Worm (Caenorhabditis elegans) whole organism, early embryonic: Measurements from ENCODE around the gene grl-13.

ENCODE experiments used
- F13C5.2 ChIP-seq: sonication (generic microtip); optimal IDR thresholded peaks from 2 replicates; lab custom pipeline; 2017; ENCODE audit warnings: mild to moderate bottlenecking, missing genetic modification characterization, inconsistent platforms, missing compliant biosample characterization
- aly-1 ChIP-seq: sonication (generic microtip); optimal IDR thresholded peaks from 2 replicates; lab custom pipeline; 2016; ENCODE audit warnings: missing genetic modification characterization, missing compliant biosample characterization
- ama-1 ChIP-seq: fragments of 150-350 bp; optimal IDR thresholded peaks from 2 replicates; lab custom pipeline; 2014
- ceh-13 ChIP-seq: fragments of 200-800 bp; sonication (Bioruptor generic); optimal IDR thresholded peaks from 2 replicates; lab custom pipeline; 2018; ENCODE audit warnings: mild to moderate bottlenecking, missing genetic modification characterization, missing compliant biosample characterization
- flt-1 ChIP-seq: fragments of 200-800 bp; sonication (Bioruptor generic); IDR thresholded peaks from 2 replicates; pipeline ENCODE4 v1.3.6; 2022; ENCODE audit warnings: missing genetic modification characterization, missing compliant biosample characterization
- hmg-4 ChIP-seq: fragments of 200-800 bp; sonication (Bioruptor generic); optimal IDR thresholded peaks from 2 replicates; lab custom pipeline; 2018; ENCODE audit warnings: mild to moderate bottlenecking, missing genetic modification characterization, missing compliant biosample characterization
- pes-1 ChIP-seq: fragments of 200-800 bp; sonication (Bioruptor generic); IDR thresholded peaks from 2 replicates; pipeline ENCODE4 v1.3.6; 2022; ENCODE audit warnings: missing genetic modification reagents, missing genetic modification characterization, missing compliant biosample characterization
- scrt-1 ChIP-seq: fragments of 200-800 bp; sonication (Bioruptor generic); IDR thresholded peaks from 2 replicates; pipeline ENCODE4 v1.3.6; 2022; ENCODE audit warnings: missing genetic modification characterization, missing compliant biosample characterization
- sea-1 ChIP-seq: fragments of 200-800 bp; sonication (Bioruptor generic); conservative IDR thresholded peaks from 2 replicates; pipeline ENCODE4 v1.3.6; 2022; ENCODE audit warnings: missing genetic modification characterization, missing compliant biosample characterization
- tbx-37 ChIP-seq: fragments of 200-800 bp; sonication (Bioruptor generic); conservative IDR thresholded peaks from 2 replicates; pipeline ENCODE4 v1.3.6; 2022; ENCODE audit warnings: missing genetic modification reagents, missing genetic modification characterization, missing compliant biosample characterization

ce11 chrV:4400118-4400517 lies 35.7 kb upstream of the grl-13 start, which contains the start of gene F13A2.4:
- TF ChIP-seq F13C5.2 (tag; lab: Kevin White, UChicago), result no peak
- no peak for TF ChIP-seq ama-1
- TF ChIP-seq aly-1, result no peak
- no peak for TF ChIP-seq flt-1 (GFP tag; lab: Robert Waterston, UW)
- no peak for TF ChIP-seq scrt-1
- TF ChIP-seq tbx-37 (GFP tag; lab: Robert Waterston, UW), result no peak
- no peak for TF ChIP-seq ceh-13 (GFP tag; lab: Kevin White, UChicago)
- TF ChIP-seq pes-1, result no peak
- no peak for TF ChIP-seq sea-1 (GFP tag; lab: Robert Waterston, UW)
- TF ChIP-seq hmg-4 (GFP tag; lab: Kevin White, UChicago), result no peak
